Worm (Caenorhabditis elegans) whole organism, mixed stage, embryonic: Measurements from ENCODE around the gene Y55F3BR.1.

ENCODE experiments used
- elt-1 ChIP-seq: sonication (generic microtip); optimal IDR thresholded peaks from 2 replicates; lab custom pipeline; 2017; ENCODE audit warnings: missing genetic modification characterization, mild to moderate bottlenecking, missing compliant biosample characterization, antibody characterized with exemption, moderate library complexity, borderline replicate concordance; ENCODE audit not compliant: insufficient read depth
- hlh-1 ChIP-seq: fragments of 150-350 bp; optimal IDR thresholded peaks from 2 replicates; lab custom pipeline; 2014; ENCODE audit warnings: missing biosample characterization, missing genetic modification reagents, missing genetic modification characterization
- lsy-2 ChIP-seq: fragments of 150-350 bp; optimal IDR thresholded peaks from 2 replicates; lab custom pipeline; 2014; ENCODE audit warnings: missing biosample characterization, missing genetic modification characterization
- mab-5 ChIP-seq: fragments of 150-350 bp; optimal IDR thresholded peaks from 2 replicates; lab custom pipeline; 2014; ENCODE audit warnings: missing biosample characterization, missing genetic modification characterization
- mep-1 ChIP-seq: fragments of 150-350 bp; optimal IDR thresholded peaks from 2 replicates; lab custom pipeline; 2017; ENCODE audit warnings: missing biosample characterization, missing genetic modification reagents, missing genetic modification characterization, inconsistent platforms
- nhr-28 ChIP-seq: fragments of 150-350 bp; optimal IDR thresholded peaks from 2 replicates; lab custom pipeline; 2014; ENCODE audit warnings: missing biosample characterization, missing genetic modification characterization
- nhr-76 ChIP-seq: sonication (generic microtip); optimal IDR thresholded peaks from 2 replicates; lab custom pipeline; 2017; ENCODE audit warnings: missing biosample characterization, missing genetic modification characterization
- pha-4 ChIP-seq: fragments of 150-350 bp; optimal IDR thresholded peaks from 2 replicates; lab custom pipeline; 2018; ENCODE audit warnings: missing biosample characterization, missing genetic modification reagents, missing genetic modification characterization
- snpc-4 ChIP-seq: fragments of 150-350 bp; optimal IDR thresholded peaks from 2 replicates; lab custom pipeline; 2014; ENCODE audit warnings: missing biosample characterization, missing genetic modification characterization
- sptf-1 ChIP-seq: sonication (generic microtip); optimal IDR thresholded peaks from 2 replicates; lab custom pipeline; 2017; ENCODE audit warnings: mild to moderate bottlenecking, missing genetic modification characterization, moderate library complexity, missing compliant biosample characterization
- unc-62 ChIP-seq: fragments of 150-350 bp; optimal IDR thresholded peaks from 2 replicates; lab custom pipeline; 2014; ENCODE audit warnings: missing biosample characterization, missing genetic modification reagents, missing genetic modification characterization
- ztf-11 ChIP-seq: fragments of 150-350 bp; optimal IDR thresholded peaks from 2 replicates; lab custom pipeline; 2014; ENCODE audit warnings: missing biosample characterization, missing genetic modification characterization

- TF ChIP-seq nhr-28 (no peak), lsy-2 (tag; lab: Kevin White, UChicago) (no peak), nhr-76 (tag; lab: Kevin White, UChicago) (no peak), mep-1 (tag; lab: Kevin White, UChicago) (no peak), ztf-11 (tag; lab: Kevin White, UChicago) (no peak), unc-62 (GFP tag; lab: Kevin White, UChicago) (no peak), mab-5 (tag; lab: Kevin White, UChicago) (no peak), elt-1 (tag; lab: Kevin White, UChicago) (no peak), snpc-4 (tag; lab: Kevin White, UChicago) (no peak), sptf-1 (tag; lab: Kevin White, UChicago) (no peak), pha-4 (no peak), hlh-1 (tag; lab: Kevin White, UChicago) (no peak)
These were observed 45.1 kb downstream of the Y55F3BR.1 start, which contains the start of gene F58H7.5 for ce11 chrIV:919690-920089.
